Worm (Caenorhabditis elegans) whole organism, L3 larva: Measurements from ENCODE around the gene C42D8.9.
"Not testable (repeated sequence)": the region's sequence is repeated elsewhere in the genome, so short reads cannot be mapped to it uniquely, and the experiment has no call there.

Experiments
- ceh-82 ChIP-seq: fragments of 150-350 bp; optimal IDR thresholded peaks from 2 replicates; lab custom pipeline; 2014; ENCODE audit warnings: missing biosample characterization, missing genetic modification characterization
- daf-12 ChIP-seq: fragments of 150-350 bp; optimal IDR thresholded peaks from 2 replicates; lab custom pipeline; 2014; ENCODE audit warnings: missing biosample characterization, missing genetic modification reagents, missing genetic modification characterization
- egl-27 ChIP-seq: sonication (generic microtip); optimal IDR thresholded peaks from 4 replicates; lab custom pipeline; 2017; ENCODE audit warnings: missing biosample characterization, missing genetic modification reagents, missing genetic modification characterization
- elt-1 ChIP-seq: fragments of 150-350 bp; optimal IDR thresholded peaks from 2 replicates; lab custom pipeline; 2014; ENCODE audit warnings: missing biosample characterization, missing genetic modification characterization
- elt-2 ChIP-seq: sonication (generic microtip); optimal IDR thresholded peaks from 2 replicates; lab custom pipeline; 2016; ENCODE audit warnings: missing genetic modification reagents, mild to moderate bottlenecking, missing genetic modification characterization, missing compliant biosample characterization
- elt-3 ChIP-seq, 3 experiments: fragments of 150-350 bp in 1 of 3; sonication (generic microtip) in 2 of 3; optimal IDR thresholded peaks; 2 replicates in 2 of 3; 4 replicates in 1 of 3; lab custom pipeline; 2014 to 2017; ENCODE audit warnings: missing biosample characterization in 3 of 3, missing genetic modification characterization in 3 of 3
- fos-1 ChIP-seq: fragments of 150-350 bp; optimal IDR thresholded peaks from 2 replicates; lab custom pipeline; 2014; ENCODE audit warnings: missing biosample characterization, missing genetic modification characterization
- jun-1 ChIP-seq: fragments of 150-350 bp; optimal IDR thresholded peaks from 2 replicates; lab custom pipeline; 2014; ENCODE audit warnings: missing biosample characterization, missing genetic modification reagents, missing genetic modification characterization
- lin-15B ChIP-seq: fragments of 150-350 bp; optimal IDR thresholded peaks from 2 replicates; lab custom pipeline; 2014; ENCODE audit warnings: missing biosample characterization, missing genetic modification characterization
- mdl-1 ChIP-seq: fragments of 150-350 bp; optimal IDR thresholded peaks from 2 replicates; lab custom pipeline; 2014; ENCODE audit warnings: missing biosample characterization, missing genetic modification characterization
- nhr-76 ChIP-seq: fragments of 150-350 bp; sonication (generic microtip); optimal IDR thresholded peaks from 5 replicates; lab custom pipeline; 2014; ENCODE audit warnings: missing biosample characterization, missing genetic modification characterization
- pha-4 ChIP-seq: fragments of 150-350 bp; optimal IDR thresholded peaks from 2 replicates; lab custom pipeline; 2014; ENCODE audit warnings: missing biosample characterization, missing genetic modification reagents, missing genetic modification characterization
- snpc-4 ChIP-seq: fragments of 150-350 bp; optimal IDR thresholded peaks from 2 replicates; lab custom pipeline; 2014; ENCODE audit warnings: missing biosample characterization, missing genetic modification characterization
- unc-39 ChIP-seq: sonication (generic microtip); optimal IDR thresholded peaks from 4 replicates; lab custom pipeline; 2017; ENCODE audit warnings: missing biosample characterization, missing genetic modification characterization

- TF ChIP-seq egl-27 (tag; lab: Kevin White, UChicago); fos-1 (tag; lab: Kevin White, UChicago); daf-12 (tag; lab: Kevin White, UChicago); elt-3 (tag; optimal IDR thresholded peaks at IDR 0.05; lab: Kevin White, UChicago); nhr-76 (tag; lab: Kevin White, UChicago); elt-2 (tag; lab: Kevin White, UChicago); pha-4 (tag; lab: Kevin White, UChicago); unc-39 (tag; lab: Kevin White, UChicago); jun-1 (tag; lab: Kevin White, UChicago); mdl-1 (tag; lab: Kevin White, UChicago); lin-15B (tag; lab: Kevin White, UChicago); elt-1 (tag; lab: Kevin White, UChicago); snpc-4 (tag; lab: Kevin White, UChicago); ceh-82 (tag; lab: Kevin White, UChicago): not testable (repeated sequence)
These were observed 50.6 kb downstream of the C42D8.9 start for ce11 chrX:5056199-5056598.
